Worm (Caenorhabditis elegans) whole organism, L1 larva: Measurements from ENCODE around the gene dpy-4.

ENCODE experiments used
- C16A3.4 ChIP-seq: fragments of 150-350 bp; optimal IDR thresholded peaks from 2 replicates; lab custom pipeline; 2014; ENCODE audit warnings: missing biosample characterization, missing genetic modification characterization
- F16B12.6 ChIP-seq: fragments of 150-350 bp; optimal IDR thresholded peaks from 2 replicates; lab custom pipeline; 2014; ENCODE audit warnings: missing biosample characterization, missing genetic modification characterization
- aha-1 ChIP-seq: fragments of 150-350 bp; optimal IDR thresholded peaks from 2 replicates; lab custom pipeline; 2014; ENCODE audit warnings: missing biosample characterization, missing genetic modification characterization
- ama-1 ChIP-seq: fragments of 150-350 bp; optimal IDR thresholded peaks from 2 replicates; lab custom pipeline; 2014
- blmp-1 ChIP-seq: fragments of 150-350 bp; optimal IDR thresholded peaks from 2 replicates; lab custom pipeline; 2014; ENCODE audit warnings: missing biosample characterization, missing genetic modification characterization
- ceh-82 ChIP-seq, 3 experiments: fragments of 150-350 bp in 1 of 3; sonication (generic microtip) in 2 of 3; optimal IDR thresholded peaks; 2 replicates each; lab custom pipeline; 2014 to 2017; ENCODE audit warnings: missing biosample characterization in 3 of 3, missing genetic modification characterization in 3 of 3
- ceh-88 ChIP-seq: fragments of 200-800 bp; sonication (Bioruptor generic); IDR thresholded peaks from 2 replicates; pipeline ENCODE4 v1.3.6; 2022; ENCODE audit warnings: missing genetic modification characterization, missing compliant biosample characterization
- dpl-1 ChIP-seq, 3 experiments: fragments of 150-350 bp in 2 of 3; sonication (generic microtip) in 1 of 3; optimal IDR thresholded peaks; 2 replicates each; lab custom pipeline; 2014 to 2017; ENCODE audit warnings: missing biosample characterization in 3 of 3, missing genetic modification characterization in 3 of 3, missing genetic modification reagents in 3 of 3
- dsc-1 ChIP-seq: sonication (generic microtip); optimal IDR thresholded peaks from 2 replicates; lab custom pipeline; 2016; ENCODE audit warnings: mild to moderate bottlenecking, missing genetic modification characterization, missing compliant biosample characterization
- efl-1 ChIP-seq, 4 experiments: fragments of 150-350 bp; optimal IDR thresholded peaks in 3 of 4; peaks in 1 of 4; 1 replicate in 1 of 4; 2 replicates in 3 of 4; lab custom pipeline; 2014; ENCODE audit warnings: missing biosample characterization in 2 of 4, missing genetic modification characterization in 2 of 4, missing genetic modification reagents in 2 of 4
- ets-5 ChIP-seq: fragments of 200-800 bp; sonication (Bioruptor generic); IDR thresholded peaks from 2 replicates; pipeline ENCODE4 v1.3.6; 2022; ENCODE audit warnings: missing genetic modification characterization, missing compliant biosample characterization
- fkh-10 ChIP-seq: sonication (generic microtip); optimal IDR thresholded peaks from 2 replicates; lab custom pipeline; 2017; ENCODE audit warnings: missing biosample characterization, missing genetic modification reagents, missing genetic modification characterization
- hlh-17 ChIP-seq: fragments of 200-800 bp; sonication (Bioruptor generic); optimal IDR thresholded peaks from 2 replicates; lab custom pipeline; 2018; ENCODE audit warnings: missing genetic modification characterization, mild to moderate bottlenecking, missing compliant biosample characterization, moderate library complexity, borderline replicate concordance
- hpl-2 ChIP-seq: fragments of 150-350 bp; optimal IDR thresholded peaks from 2 replicates; lab custom pipeline; 2014; ENCODE audit warnings: missing biosample characterization, missing genetic modification reagents, missing genetic modification characterization
- lin-13 ChIP-seq: fragments of 150-350 bp; optimal IDR thresholded peaks from 2 replicates; lab custom pipeline; 2014; ENCODE audit warnings: missing biosample characterization, missing genetic modification reagents, missing genetic modification characterization
- lin-14 ChIP-seq: fragments of 200-800 bp; sonication (Bioruptor generic); optimal IDR thresholded peaks from 2 replicates; lab custom pipeline; 2018; ENCODE audit warnings: mild to moderate bottlenecking, missing genetic modification characterization, moderate library complexity, missing compliant biosample characterization
- lin-15B ChIP-seq: fragments of 150-350 bp; sonication (generic microtip); optimal IDR thresholded peaks from 3 replicates; lab custom pipeline; 2014; ENCODE audit warnings: missing biosample characterization, missing genetic modification characterization
- lin-35 ChIP-seq, 2 experiments: fragments of 150-350 bp; optimal IDR thresholded peaks; 2 replicates each; lab custom pipeline; 2014; ENCODE audit warnings: missing biosample characterization in 2 of 2, missing genetic modification characterization in 2 of 2, missing genetic modification reagents in 2 of 2
- lir-3 ChIP-seq: sonication (generic microtip); optimal IDR thresholded peaks from 2 replicates; lab custom pipeline; 2016; ENCODE audit warnings: mild to moderate bottlenecking, missing genetic modification characterization, moderate library complexity, missing compliant biosample characterization; ENCODE audit not compliant: poor library complexity
- lsy-2 ChIP-seq, 2 experiments: fragments of 150-350 bp; optimal IDR thresholded peaks; 2 replicates each; lab custom pipeline; 2014; ENCODE audit warnings: missing biosample characterization in 2 of 2, missing genetic modification characterization in 2 of 2
- mdl-1 ChIP-seq, 2 experiments: fragments of 150-350 bp; optimal IDR thresholded peaks; 2 replicates each; lab custom pipeline; 2014 to 2017; ENCODE audit warnings: missing biosample characterization in 2 of 2, missing genetic modification characterization in 2 of 2, inconsistent platforms in 1 of 2
- mep-1 ChIP-seq: fragments of 150-350 bp; optimal IDR thresholded peaks from 2 replicates; lab custom pipeline; 2014; ENCODE audit warnings: missing biosample characterization, missing genetic modification characterization
- nhr-20 ChIP-seq: sonication (generic microtip); optimal IDR thresholded peaks from 2 replicates; lab custom pipeline; 2016; ENCODE audit warnings: mild to moderate bottlenecking, missing genetic modification characterization, missing compliant biosample characterization
- nhr-237 ChIP-seq: fragments of 150-350 bp; optimal IDR thresholded peaks from 2 replicates; lab custom pipeline; 2014; ENCODE audit warnings: missing biosample characterization, missing genetic modification characterization
- nhr-47 ChIP-seq: sonication (generic microtip); optimal IDR thresholded peaks from 2 replicates; lab custom pipeline; 2016; ENCODE audit warnings: mild to moderate bottlenecking, missing genetic modification characterization, moderate library complexity, missing compliant biosample characterization
- nhr-71 ChIP-seq: sonication (generic microtip); optimal IDR thresholded peaks from 2 replicates; lab custom pipeline; 2016; ENCODE audit warnings: mild to moderate bottlenecking, missing genetic modification characterization, moderate library complexity, missing compliant biosample characterization
- nhr-76 ChIP-seq: sonication (generic microtip); optimal IDR thresholded peaks from 2 replicates; lab custom pipeline; 2017; ENCODE audit warnings: missing biosample characterization, missing genetic modification characterization
- nhr-85 ChIP-seq: sonication (generic microtip); peaks from one replicate; lab custom pipeline; 2016; ENCODE audit warnings: missing genetic modification characterization, inconsistent platforms, missing compliant biosample characterization
- nhr-90 ChIP-seq: sonication (generic microtip); optimal IDR thresholded peaks from 2 replicates; lab custom pipeline; 2016; ENCODE audit warnings: mild to moderate bottlenecking, missing genetic modification characterization, missing compliant biosample characterization; ENCODE audit not compliant: poor library complexity
- pax-3 ChIP-seq: fragments of 200-800 bp; sonication (Bioruptor generic); optimal IDR thresholded peaks from 2 replicates; lab custom pipeline; 2018; ENCODE audit warnings: mild to moderate bottlenecking, missing genetic modification characterization, moderate library complexity, missing compliant biosample characterization
- pqm-1 ChIP-seq: sonication (generic microtip); optimal IDR thresholded peaks from 3 replicates; lab custom pipeline; 2017; ENCODE audit warnings: missing biosample characterization, missing genetic modification characterization
- skn-1 ChIP-seq: fragments of 150-350 bp; optimal IDR thresholded peaks from 2 replicates; lab custom pipeline; 2014; ENCODE audit warnings: missing biosample characterization, missing genetic modification characterization
- snpc-4 ChIP-seq: fragments of 150-350 bp; optimal IDR thresholded peaks from 2 replicates; lab custom pipeline; 2014; ENCODE audit warnings: missing biosample characterization, missing genetic modification characterization
- snu-23 ChIP-seq: sonication (generic microtip); optimal IDR thresholded peaks from 2 replicates; lab custom pipeline; 2016; ENCODE audit warnings: missing genetic modification characterization, missing compliant biosample characterization
- sox-4 ChIP-seq: sonication (generic microtip); optimal IDR thresholded peaks from 2 replicates; lab custom pipeline; 2016; ENCODE audit warnings: missing genetic modification characterization, missing compliant biosample characterization
- sptf-1 ChIP-seq: fragments of 150-350 bp; optimal IDR thresholded peaks from 2 replicates; lab custom pipeline; 2014; ENCODE audit warnings: missing biosample characterization, missing genetic modification characterization
- sup-37 ChIP-seq: fragments of 200-800 bp; sonication (Bioruptor generic); optimal IDR thresholded peaks from 2 replicates; lab custom pipeline; 2018; ENCODE audit warnings: mild to moderate bottlenecking, missing genetic modification characterization, missing compliant biosample characterization
- swsn-7 ChIP-seq: sonication (generic microtip); optimal IDR thresholded peaks from 2 replicates; lab custom pipeline; 2016; ENCODE audit warnings: missing genetic modification characterization, missing compliant biosample characterization
- tbx-2 ChIP-seq: sonication (generic microtip); optimal IDR thresholded peaks from 2 replicates; lab custom pipeline; 2016; ENCODE audit warnings: missing genetic modification characterization, missing compliant biosample characterization
- unc-130 ChIP-seq: fragments of 150-350 bp; optimal IDR thresholded peaks from 2 replicates; lab custom pipeline; 2017; ENCODE audit warnings: missing biosample characterization, missing genetic modification characterization, inconsistent platforms
- unc-62 ChIP-seq: fragments of 150-350 bp; optimal IDR thresholded peaks from 2 replicates; lab custom pipeline; 2014; ENCODE audit warnings: missing biosample characterization, missing genetic modification reagents, missing genetic modification characterization
- unc-86 ChIP-seq: sonication (generic microtip); optimal IDR thresholded peaks from 2 replicates; lab custom pipeline; 2016; ENCODE audit warnings: missing genetic modification characterization, missing compliant biosample characterization
- unc-98 ChIP-seq: fragments of 200-800 bp; sonication (Bioruptor generic); IDR thresholded peaks from 2 replicates; pipeline ENCODE4 v1.3.6; 2022; ENCODE audit warnings: missing genetic modification characterization, missing compliant biosample characterization
- xbp-1 ChIP-seq: sonication (generic microtip); optimal IDR thresholded peaks from 2 replicates; lab custom pipeline; 2016; ENCODE audit warnings: missing genetic modification characterization, missing compliant biosample characterization
- zag-1 ChIP-seq: fragments of 150-350 bp; optimal IDR thresholded peaks from 2 replicates; lab custom pipeline; 2014; ENCODE audit warnings: missing biosample characterization, missing genetic modification characterization
- ztf-11 ChIP-seq, 2 experiments: sonication (generic microtip); optimal IDR thresholded peaks; 2 replicates each; lab custom pipeline; 2016 to 2017; ENCODE audit warnings: missing genetic modification characterization in 2 of 2, missing biosample characterization in 1 of 2, missing compliant biosample characterization in 1 of 2
- ztf-4 ChIP-seq: fragments of 150-350 bp; optimal IDR thresholded peaks from 2 replicates; lab custom pipeline; 2014; ENCODE audit warnings: missing biosample characterization, missing genetic modification characterization

Gene dpy-4

DNA sequence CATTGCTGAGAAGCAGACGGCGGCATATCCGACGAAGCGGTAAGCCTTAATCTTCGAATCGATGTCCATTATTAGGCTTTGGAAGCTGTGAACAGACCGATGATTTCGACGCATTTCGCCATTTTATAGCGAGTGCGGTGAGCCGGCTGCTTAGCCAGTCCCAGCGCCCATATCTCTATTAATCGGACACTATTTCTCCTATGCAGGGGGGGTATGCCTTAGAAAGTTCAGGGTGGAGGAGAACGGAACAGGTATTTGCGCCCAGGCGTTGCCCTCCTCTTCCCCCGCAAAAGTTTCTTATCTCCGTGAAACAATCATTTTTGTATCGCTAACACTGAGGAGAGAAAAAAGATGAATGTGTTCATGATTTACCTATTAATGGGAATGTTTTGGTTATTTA, at the start of gene dpy-4:
Gene dpy-4 (minus strand): TSS at position 101 of the 400 bp plus-strand sequence.
- TF ChIP-seq lir-3 (no peak), snu-23 (GFP tag; lab: Kevin White, UChicago) (no peak), nhr-90 (tag; lab: Kevin White, UChicago) (no peak), tbx-2 (tag; lab: Kevin White, UChicago) (no peak), skn-1 (tag; lab: Kevin White, UChicago) (no peak), unc-62 (GFP tag; lab: Kevin White, UChicago) (no peak), lsy-2 (tag; optimal IDR thresholded peaks at IDR 0.05; lab: Kevin White, UChicago) (no peak), ceh-88 (GFP tag; lab: Robert Waterston, UW) (no peak), nhr-85 (tag; lab: Kevin White, UChicago) (no peak), zag-1 (tag; lab: Kevin White, UChicago) (no peak), ztf-4 (tag; lab: Kevin White, UChicago) (no peak), swsn-7 (no peak), ets-5 (no peak), aha-1 (tag; lab: Kevin White, UChicago) (no peak), pax-3 (no peak), efl-1 (optimal IDR thresholded peaks at IDR 0.05; lab: Kevin White, UChicago) (no peak), efl-1 (GFP tag; optimal IDR thresholded peaks at IDR 0.05 in 1 of 2; lab: Kevin White, UChicago) (peak in 1 of 2 experiments; percentile 40), nhr-71 (no peak), ama-1 (lab: Kevin White, UChicago) (peak; percentile 41), unc-130 (no peak), nhr-76 (no peak), lin-14 (no peak), nhr-237 (tag; lab: Kevin White, UChicago) (no peak), unc-86 (no peak), blmp-1 (tag; lab: Kevin White, UChicago) (peak; percentile 25), dpl-1 (GFP tag; optimal IDR thresholded peaks at IDR 0.05; lab: Kevin White, UChicago) (no peak), mdl-1 (tag; optimal IDR thresholded peaks at IDR 0.05; lab: Kevin White, UChicago) (no peak)

DNA sequence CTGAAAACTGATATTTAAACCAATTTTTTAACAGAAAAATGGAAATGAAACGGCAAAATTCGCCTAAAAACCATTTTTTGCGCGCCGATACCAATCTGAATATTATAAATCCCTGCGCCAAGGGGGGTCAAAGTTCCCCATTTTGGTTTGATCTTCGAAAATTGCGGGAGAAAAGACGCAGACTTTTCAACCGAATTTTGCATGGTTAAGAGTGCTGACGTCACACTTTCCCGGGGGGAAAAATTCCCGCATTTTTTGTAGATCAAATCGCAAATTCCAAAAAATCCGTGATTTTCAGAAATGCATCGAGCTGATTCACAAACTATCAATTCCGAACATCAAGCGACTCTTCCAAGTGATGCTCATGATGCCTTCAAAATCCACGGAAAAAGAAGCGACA, 43.0 kb upstream of the dpy-4 start:
- TF ChIP-seq pqm-1 (tag; lab: Kevin White, UChicago), result no peak
- TF ChIP-seq tbx-2 (tag; lab: Kevin White, UChicago), result no peak
- TF ChIP-seq fkh-10, result no peak
- TF ChIP-seq dsc-1 (tag; lab: Kevin White, UChicago), result no peak
- TF ChIP-seq hpl-2 (GFP tag; lab: Kevin White, UChicago), result no peak
- TF ChIP-seq ztf-11 (tag; optimal IDR thresholded peaks at IDR 0.05; lab: Kevin White, UChicago), result no peak
- TF ChIP-seq unc-98 (GFP tag; lab: Robert Waterston, UW), result no peak
- no peak for TF ChIP-seq lin-13
- no peak for TF ChIP-seq lir-3
- TF ChIP-seq hlh-17, result no peak
- no peak for TF ChIP-seq sptf-1 (tag; lab: Kevin White, UChicago)
- TF ChIP-seq sup-37, result no peak

- TF ChIP-seq dsc-1 (tag; lab: Kevin White, UChicago) (peak; percentile 3), nhr-20 (tag; lab: Kevin White, UChicago) (peak; percentile 23), swsn-7 (peak; percentile 31), lsy-2 (tag; optimal IDR thresholded peaks at IDR 0.05; lab: Kevin White, UChicago) (peak; percentile 29 to 63), ceh-82 (tag; optimal IDR thresholded peaks at IDR 0.05; lab: Kevin White, UChicago) (peak in 1 of 3 experiments; percentile 10), lin-35 (GFP tag; optimal IDR thresholded peaks at IDR 0.05; lab: Kevin White, UChicago) (peak; percentile 56 to 81), nhr-85 (tag; lab: Kevin White, UChicago) (peak; percentile 35), lin-15B (tag; lab: Kevin White, UChicago) (peak; percentile 16), dpl-1 (GFP tag; optimal IDR thresholded peaks at IDR 0.05; lab: Kevin White, UChicago) (peak; percentile 39 to 82 (median 72)), mep-1 (tag; lab: Kevin White, UChicago) (peak; percentile 74), nhr-47 (peak; percentile 32), sox-4 (tag; lab: Kevin White, UChicago) (no peak), C16A3.4 (peak; percentile 23), ztf-4 (tag; lab: Kevin White, UChicago) (no peak), nhr-71 (peak; percentile 43), efl-1 (optimal IDR thresholded peaks at IDR 0.05; lab: Kevin White, UChicago) (peak; percentile 66 to 69), efl-1 (GFP tag; optimal IDR thresholded peaks at IDR 0.05 in 1 of 2; lab: Kevin White, UChicago) (peak; percentile 79 to 97), snu-23 (GFP tag; lab: Kevin White, UChicago) (peak; percentile 49), blmp-1 (tag; lab: Kevin White, UChicago) (peak; percentile 53), mdl-1 (tag; optimal IDR thresholded peaks at IDR 0.05; lab: Kevin White, UChicago) (peak in 1 of 2 experiments; percentile 43), snpc-4 (tag; lab: Kevin White, UChicago) (no peak), xbp-1 (tag; lab: Kevin White, UChicago) (peak; percentile 89), unc-130 (no peak), F16B12.6 (tag; lab: Kevin White, UChicago) (peak; percentile 89), unc-86 (no peak)
Observed at ce11 chrIV:15028891-15029290, 42.3 kb upstream of the dpy-4 start, which contains the start of gene Y41E3.8. TSS of gene Y41E3.8 (minus strand) at chrIV:15028978.
